Worm (Caenorhabditis elegans) whole organism, midembryonic: Measurements from ENCODE around the gene nlp-101.

Experiments used
- T22C8.4 ChIP-seq: fragments of 200-800 bp; sonication (Bioruptor generic); IDR thresholded peaks from 2 replicates; pipeline ENCODE4 v1.3.6; 2022; ENCODE audit warnings: missing genetic modification characterization, missing compliant biosample characterization
- cog-1 ChIP-seq: sonication (generic microtip); optimal IDR thresholded peaks from 2 replicates; lab custom pipeline; 2016; ENCODE audit warnings: missing genetic modification characterization, missing compliant biosample characterization
- flt-1 ChIP-seq: fragments of 200-800 bp; sonication (Bioruptor generic); IDR thresholded peaks from 2 replicates; pipeline ENCODE4 v1.3.6; 2022; ENCODE audit warnings: missing genetic modification characterization, missing compliant biosample characterization
- klf-2 ChIP-seq: fragments of 200-800 bp; sonication (Bioruptor generic); conservative IDR thresholded peaks from 2 replicates; pipeline ENCODE4 v1.3.6; 2022; ENCODE audit warnings: missing genetic modification reagents, missing genetic modification characterization, missing compliant biosample characterization
- med-1 ChIP-seq: sonication (generic microtip); optimal IDR thresholded peaks from 2 replicates; lab custom pipeline; 2017; ENCODE audit warnings: missing genetic modification characterization, mild to moderate bottlenecking, missing compliant biosample characterization, antibody characterized with exemption, missing genetic modification reagents; ENCODE audit not compliant: insufficient read depth
- ref-1 ChIP-seq: fragments of 200-800 bp; sonication (Bioruptor generic); conservative IDR thresholded peaks from 2 replicates; pipeline ENCODE4 v1.3.6; 2022; ENCODE audit warnings: missing genetic modification reagents, missing genetic modification characterization, missing compliant biosample characterization
- tab-1 ChIP-seq: fragments of 200-800 bp; sonication (Bioruptor generic); IDR thresholded peaks from 2 replicates; pipeline ENCODE4 v1.3.6; 2022; ENCODE audit warnings: missing genetic modification characterization, missing compliant biosample characterization
- ztf-23 ChIP-seq: fragments of 200-800 bp; sonication (Bioruptor generic); IDR thresholded peaks from 2 replicates; pipeline ENCODE4 v1.3.6; 2022; ENCODE audit warnings: missing genetic modification reagents, missing genetic modification characterization, missing compliant biosample characterization
- ztf-29 ChIP-seq: fragments of 200-800 bp; sonication (Bioruptor generic); IDR thresholded peaks from 2 replicates; pipeline ENCODE4 v1.3.6; 2022; ENCODE audit warnings: missing genetic modification reagents, missing genetic modification characterization, missing compliant biosample characterization

nlp-101 gene

DNA sequence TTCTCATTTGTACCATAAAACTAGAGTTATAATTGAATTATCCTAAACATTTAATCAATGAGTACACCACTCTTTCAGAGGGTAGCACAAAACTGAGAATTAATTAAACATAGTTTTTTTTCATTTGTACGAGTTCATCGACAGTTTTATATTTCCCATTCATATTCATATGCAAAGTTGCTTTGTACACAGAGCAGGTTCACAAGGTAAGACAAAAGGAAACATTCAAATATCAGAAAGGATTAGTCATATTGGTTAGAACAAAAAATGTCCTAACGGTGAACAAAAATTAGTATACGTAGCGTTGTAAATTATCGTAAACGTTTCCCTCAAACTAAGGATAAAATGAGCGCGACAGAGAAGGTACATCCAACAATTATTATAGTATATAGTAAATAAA lies 42.6 kb downstream of the nlp-101 start:
- TF ChIP-seq med-1 (GFP tag; lab: Kevin White, UChicago) (no peak), tab-1 (GFP tag; lab: Robert Waterston, UW) (no peak), T22C8.4 (GFP tag; lab: Robert Waterston, UW) (no peak), ztf-29 (GFP tag; lab: Robert Waterston, UW) (no peak), ref-1 (no peak), cog-1 (tag; lab: Kevin White, UChicago) (no peak), flt-1 (no peak), ztf-23 (GFP tag; lab: Robert Waterston, UW) (no peak), klf-2 (GFP tag; lab: Robert Waterston, UW) (no peak)

DNA sequence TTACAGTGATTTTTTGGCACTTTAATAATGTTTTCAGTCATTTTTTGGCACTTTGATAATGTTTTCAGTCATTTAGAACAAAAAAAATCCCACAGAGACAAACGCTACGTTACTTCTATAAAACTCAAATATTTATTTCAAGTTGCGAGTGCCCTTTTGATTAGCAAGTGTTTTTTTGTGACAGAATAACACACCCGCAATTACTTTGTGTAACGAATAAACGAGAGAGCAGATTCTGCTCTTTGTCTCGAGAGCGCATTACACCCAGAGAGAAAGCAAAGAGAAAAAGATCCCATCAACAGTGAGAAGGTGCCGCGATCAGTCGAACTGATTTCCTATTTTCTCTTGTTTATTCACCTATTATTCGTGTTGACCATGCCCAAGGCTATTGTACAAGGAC lies 45.3 kb downstream of the nlp-101 start, which contains the start of gene pcyt-2.2:
Gene pcyt-2.2 (plus strand): TSS at position 301 of the 400 bp plus-strand sequence.
- no peak for TF ChIP-seq tab-1 (GFP tag; lab: Robert Waterston, UW)
- TF ChIP-seq cog-1 (tag; lab: Kevin White, UChicago), result no peak
- TF ChIP-seq klf-2 (GFP tag; lab: Robert Waterston, UW), result no peak
- TF ChIP-seq ztf-23 (GFP tag; lab: Robert Waterston, UW), result no peak
- TF ChIP-seq ref-1, result no peak
- TF ChIP-seq ztf-29 (GFP tag; lab: Robert Waterston, UW), result no peak
- TF ChIP-seq med-1 (GFP tag; lab: Kevin White, UChicago), result no peak
- no peak for TF ChIP-seq flt-1
- TF ChIP-seq T22C8.4 (GFP tag; lab: Robert Waterston, UW), result no peak

DNA sequence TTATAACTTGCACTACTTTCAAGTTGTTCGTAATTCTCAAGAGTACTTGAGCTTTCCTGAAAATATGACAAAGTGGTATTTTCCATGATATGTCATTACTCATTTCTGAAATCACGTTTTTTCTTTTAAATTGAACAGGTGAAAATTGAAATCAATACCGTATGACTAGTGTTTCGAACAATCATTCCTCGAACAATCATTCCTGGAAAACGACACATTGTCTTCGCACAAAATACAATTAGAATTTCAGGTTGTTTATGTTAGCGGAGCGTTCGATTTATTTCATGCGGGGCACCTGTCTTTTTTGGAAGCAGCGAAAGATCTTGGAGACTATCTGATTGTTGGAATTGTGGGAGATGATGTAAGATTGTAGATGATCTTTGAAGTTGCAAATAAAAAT lies 47.5 kb downstream of the nlp-101 start:
- TF ChIP-seq flt-1 (no peak), klf-2 (GFP tag; lab: Robert Waterston, UW) (no peak), ref-1 (no peak), med-1 (GFP tag; lab: Kevin White, UChicago) (no peak), cog-1 (tag; lab: Kevin White, UChicago) (no peak), ztf-23 (GFP tag; lab: Robert Waterston, UW) (no peak), ztf-29 (GFP tag; lab: Robert Waterston, UW) (no peak), T22C8.4 (GFP tag; lab: Robert Waterston, UW) (no peak), tab-1 (GFP tag; lab: Robert Waterston, UW) (no peak)

DNA sequence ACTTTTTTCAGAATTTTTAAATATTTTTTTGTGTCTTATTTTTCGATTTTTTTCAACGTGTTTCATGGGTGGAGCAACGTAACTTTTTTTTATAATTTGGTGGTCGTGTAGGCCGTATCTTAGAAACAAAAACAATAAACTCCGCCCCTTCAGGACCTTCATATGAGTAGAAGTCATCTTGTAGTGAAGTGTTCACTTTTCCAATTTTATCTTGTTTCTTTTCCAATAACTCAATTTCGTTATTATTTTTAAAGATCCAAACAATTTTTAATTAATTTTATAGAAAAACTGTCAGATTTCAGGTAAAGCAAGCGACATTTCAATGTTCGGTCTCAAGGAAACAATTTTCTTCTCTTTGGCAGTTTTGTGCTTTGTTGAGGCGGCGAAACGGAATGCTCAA lies 50.2 kb downstream of the nlp-101 start, which contains the start of gene C39D10.2:
Gene C39D10.2 (plus strand): TSS at position 301 of the 400 bp plus-strand sequence.
- TF ChIP-seq med-1 (GFP tag; lab: Kevin White, UChicago) (no peak), klf-2 (GFP tag; lab: Robert Waterston, UW) (no peak), tab-1 (GFP tag; lab: Robert Waterston, UW) (no peak), cog-1 (tag; lab: Kevin White, UChicago) (no peak), ztf-29 (GFP tag; lab: Robert Waterston, UW) (no peak)
